Worm (Caenorhabditis elegans): ENCODE measurements around the gene blos-4.

The blos-4 gene

DNA sequence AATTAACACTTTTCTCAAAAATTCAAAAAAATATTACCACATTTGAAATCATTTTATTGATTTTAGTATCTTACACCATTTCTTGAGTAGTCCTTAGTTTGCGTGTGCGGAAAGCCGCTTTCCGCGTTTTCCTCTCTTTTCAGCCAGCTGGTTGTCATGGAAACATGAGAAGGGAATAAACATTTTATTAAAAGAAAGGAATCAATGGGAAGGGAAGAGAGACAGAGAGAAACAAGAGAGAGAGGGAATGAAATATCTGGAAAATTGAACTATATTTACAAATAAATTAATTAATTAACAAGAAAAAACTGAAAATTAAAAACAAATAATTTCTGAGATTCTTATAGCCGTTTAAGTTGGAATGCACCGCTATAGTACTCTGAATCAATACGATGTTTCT lies 25.7 kb upstream of the blos-4 start, which contains the start of gene mks-2:
mks-2 (minus strand) TSS at position 101 of the 400 bp plus-strand sequence.
- TF ChIP-seq snu-23 (GFP tag; optimal IDR thresholded peaks at IDR 0.05) (no peak), C16A3.4 (tag; optimal IDR thresholded peaks at IDR 0.05) (no peak), tlp-1 (tag; optimal IDR thresholded peaks at IDR 0.05) (no peak), unc-130 (tag; optimal IDR thresholded peaks at IDR 0.05) (no peak), skn-1 (tag; optimal IDR thresholded peaks at IDR 0.05) (no peak), ceh-63 (GFP tag; optimal IDR thresholded peaks at IDR 0.05) (no peak), isw-1 (GFP tag; IDR thresholded peaks at IDR 0.05) (no peak), efl-3 (GFP tag; optimal IDR thresholded peaks at IDR 0.05) (no peak), snpc-4 (tag; optimal IDR thresholded peaks at IDR 0.05) (no peak), alr-1 (tag; optimal IDR thresholded peaks at IDR 0.05; ENCODE audit: borderline replicate concordance) (no peak), tbx-2 (tag; optimal IDR thresholded peaks at IDR 0.05) (no peak)

- TF ChIP-seq egl-27 (tag; optimal IDR thresholded peaks at IDR 0.05) = no peak
- TF ChIP-seq irx-1 (tag; optimal IDR thresholded peaks at IDR 0.05) = no peak
- no peak for TF ChIP-seq pqm-1 (tag; optimal IDR thresholded peaks at IDR 0.05)
- no peak for TF ChIP-seq sptf-1 (tag; optimal IDR thresholded peaks at IDR 0.05)
- TF ChIP-seq nhr-237 (tag; optimal IDR thresholded peaks at IDR 0.05) = no peak
- TF ChIP-seq sup-37 (GFP tag; optimal IDR thresholded peaks at IDR 0.05) = no peak
- TF ChIP-seq lir-3 (tag; optimal IDR thresholded peaks at IDR 0.05; ENCODE audit: poor library complexity) = no peak
- TF ChIP-seq nhr-11 (tag; optimal IDR thresholded peaks at IDR 0.05) = no peak
- no peak for TF ChIP-seq mdl-1 (tag; optimal IDR thresholded peaks at IDR 0.05)
- TF ChIP-seq aha-1 (tag; optimal IDR thresholded peaks at IDR 0.05) = no peak
- no peak for TF ChIP-seq unc-30 (tag; optimal IDR thresholded peaks at IDR 0.05)
- no peak for TF ChIP-seq nhr-77 (tag; optimal IDR thresholded peaks at IDR 0.05)
- no peak for TF ChIP-seq unc-98 (GFP tag; IDR thresholded peaks at IDR 0.05)
- no peak for TF ChIP-seq ces-1 (GFP tag; optimal IDR thresholded peaks at IDR 0.05)
- TF ChIP-seq pax-3 (tag; optimal IDR thresholded peaks at IDR 0.05) = no peak
- no peak for TF ChIP-seq nhr-71 (tag; optimal IDR thresholded peaks at IDR 0.05)
Observed at ce11 chrII:6221470-6221869, 23.6 kb upstream of the blos-4 start.

DNA sequence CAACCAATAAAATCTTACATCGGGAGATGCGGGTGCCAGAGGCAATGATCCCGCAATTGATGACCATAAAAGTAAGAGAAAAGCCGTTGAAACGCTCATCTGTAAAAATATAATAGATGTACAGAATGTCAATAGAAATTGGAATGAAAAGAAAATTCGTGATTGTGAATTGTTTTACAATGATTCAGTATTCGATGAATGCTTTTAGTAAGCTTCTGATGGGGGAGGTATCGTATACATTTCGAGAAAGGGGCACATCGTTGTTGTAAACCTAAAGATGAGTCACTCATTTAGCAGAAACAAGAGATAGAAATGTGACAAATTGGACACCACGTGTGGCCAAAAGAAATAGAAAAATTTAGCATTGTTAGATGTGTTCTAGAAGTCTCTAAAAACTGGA lies 22.5 kb upstream of the blos-4 start, which contains the start of gene C30B5.6:
C30B5.6 (minus strand) TSS at position 101 of the 400 bp plus-strand sequence.
- no peak for TF ChIP-seq pax-3 (tag; optimal IDR thresholded peaks at IDR 0.05)
- TF ChIP-seq nhr-47 (tag; optimal IDR thresholded peaks at IDR 0.05) = no peak
- no peak for TF ChIP-seq sptf-1 (tag; optimal IDR thresholded peaks at IDR 0.05)
- TF ChIP-seq ceh-88 (GFP tag; IDR thresholded peaks at IDR 0.05) = no peak
- TF ChIP-seq zag-1 (tag; optimal IDR thresholded peaks at IDR 0.05) = no peak
- TF ChIP-seq irx-1 (tag; optimal IDR thresholded peaks at IDR 0.05) = no peak
- TF ChIP-seq egl-27 (tag; optimal IDR thresholded peaks at IDR 0.05) = no peak
- TF ChIP-seq dpl-1 (GFP tag; optimal IDR thresholded peaks at IDR 0.05) = no peak
- TF ChIP-seq efl-3 (GFP tag; optimal IDR thresholded peaks at IDR 0.05) = no peak
- TF ChIP-seq nhr-19 (GFP tag; conservative IDR thresholded peaks at IDR 0.05) = no peak
- no peak for TF ChIP-seq blmp-1 (tag; optimal IDR thresholded peaks at IDR 0.05)
- TF ChIP-seq unc-86 (tag; optimal IDR thresholded peaks at IDR 0.05) = no peak
- no peak for TF ChIP-seq ceh-82 (tag; optimal IDR thresholded peaks at IDR 0.05)
- TF ChIP-seq hpl-2 (GFP tag; optimal IDR thresholded peaks at IDR 0.05) = no peak
- TF ChIP-seq sup-37 (GFP tag; optimal IDR thresholded peaks at IDR 0.05) = no peak
- TF ChIP-seq nhr-28 (tag; optimal IDR thresholded peaks at IDR 0.05) = no peak

DNA sequence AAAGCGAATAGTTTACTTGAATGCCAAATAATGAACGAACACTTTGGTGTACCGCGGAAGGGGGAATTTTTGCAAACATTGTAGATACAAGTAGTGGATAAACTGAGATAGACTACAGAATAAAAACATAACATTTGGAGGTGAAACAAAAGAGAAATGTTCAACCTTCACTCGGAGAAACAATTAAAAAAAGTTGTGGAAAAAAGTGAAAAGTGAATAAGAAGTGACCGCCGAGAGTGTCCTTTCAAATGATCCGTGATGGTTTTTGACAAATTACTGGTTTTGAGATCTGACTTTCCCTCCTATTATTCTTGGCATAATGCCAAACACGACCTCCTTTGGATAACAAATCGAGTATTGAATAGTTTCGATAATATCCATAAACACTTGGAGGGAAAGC lies 21.3 kb upstream of the blos-4 start:
- TF ChIP-seq sox-4 (tag; optimal IDR thresholded peaks at IDR 0.05) (no peak), nhr-85 (tag) (peak; percentile 57), blmp-1 (tag; optimal IDR thresholded peaks at IDR 0.05) (peak; percentile 81), nhr-71 (tag; optimal IDR thresholded peaks at IDR 0.05) (no peak)
